Worm (Caenorhabditis elegans) whole organism, midembryonic: ENCODE data around the gene mbl-1.

ENCODE experiments used
- T22C8.4 ChIP-seq: fragments of 200-800 bp; sonication (Bioruptor generic); IDR thresholded peaks from 2 replicates; pipeline ENCODE4 v1.3.6; 2022; ENCODE audit warnings: missing genetic modification characterization, missing compliant biosample characterization
- flt-1 ChIP-seq: fragments of 200-800 bp; sonication (Bioruptor generic); IDR thresholded peaks from 2 replicates; pipeline ENCODE4 v1.3.6; 2022; ENCODE audit warnings: missing genetic modification characterization, missing compliant biosample characterization
- med-1 ChIP-seq: sonication (generic microtip); optimal IDR thresholded peaks from 2 replicates; lab custom pipeline; 2017; ENCODE audit warnings: missing genetic modification characterization, mild to moderate bottlenecking, missing compliant biosample characterization, antibody characterized with exemption, missing genetic modification reagents; ENCODE audit not compliant: insufficient read depth

DNA sequence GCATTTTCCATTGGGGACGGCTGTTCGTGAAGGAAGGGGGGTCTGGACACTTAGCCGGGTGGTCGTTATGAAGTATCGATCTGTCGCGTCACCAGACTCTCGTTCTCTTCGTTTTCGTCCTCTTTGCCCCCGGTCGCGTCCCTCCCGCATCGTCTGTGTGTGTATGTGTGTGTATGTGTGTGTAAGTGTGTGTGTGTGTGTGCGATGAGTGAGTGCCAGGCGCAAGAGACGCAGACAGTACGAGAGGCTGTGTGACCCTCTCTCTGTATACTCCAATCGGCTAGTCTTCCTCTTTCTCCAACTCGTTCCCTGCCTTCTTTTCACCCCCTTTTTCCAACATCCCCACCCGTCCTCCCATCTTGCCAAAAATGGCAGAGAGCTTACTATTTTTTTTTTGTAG, 17.0 kb upstream of the mbl-1 start:
- TF ChIP-seq med-1, result no peak
- TF ChIP-seq flt-1 (GFP tag; lab: Robert Waterston, UW), result peak; percentile 82
- peak; percentile 81 for TF ChIP-seq T22C8.4 (GFP tag; lab: Robert Waterston, UW)
